5 fruit fly cellular contexts compared by ENCODE assay signal in the genomic region with DNA sequence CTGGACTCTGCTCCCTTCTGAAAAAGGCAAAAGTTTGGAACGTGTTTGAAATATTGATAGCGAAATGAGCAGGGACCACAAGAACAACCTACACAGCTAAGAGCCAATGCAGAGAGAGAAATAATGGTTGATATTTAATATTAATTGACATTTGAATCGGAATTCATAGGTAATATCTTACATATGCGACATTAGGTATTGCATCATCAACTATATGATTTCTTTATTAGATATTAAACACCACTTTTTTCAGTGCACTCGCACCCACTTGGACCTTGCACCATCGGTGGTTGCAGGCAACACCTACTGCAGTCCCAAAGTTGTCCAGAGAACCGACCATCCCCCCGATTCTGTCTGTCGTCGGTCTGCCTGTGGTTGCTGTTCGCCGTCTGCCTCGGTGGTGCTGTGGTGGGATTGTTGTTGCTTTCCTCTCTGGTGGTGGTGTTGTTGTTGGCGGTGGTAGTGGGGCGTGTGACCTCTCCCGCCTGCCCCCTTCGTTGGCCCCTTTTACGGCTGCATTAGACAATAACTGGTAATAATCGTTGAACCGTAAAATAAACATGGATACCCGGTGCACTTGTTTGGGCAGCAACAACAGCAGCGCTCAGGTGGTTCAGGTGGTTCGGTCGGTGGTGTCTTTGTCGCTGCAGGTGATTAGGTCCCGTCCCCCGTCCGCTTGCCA.
TF ChIP-seq lines count a peak whose summit lies in the region.

No protein-coding gene starts in this region.

- no peak for TF ChIP-seq CTCF in whole organism, embryonic (GFP tag; optimal IDR thresholded peaks at IDR 0.05; lab: Kevin White, UChicago)

TF ChIP-seq in whole organism, adult, 20 proteins besides CTCF, POLR2A, EP300 and RAD21:
- TF ChIP-seq kay (GFP tag; lab: Kevin White, UChicago; ENCODE audit: borderline replicate concordance) (no peak), CG5204 (GFP tag; optimal IDR thresholded peaks at IDR 0.05; lab: Kevin White, UChicago) (peak; percentile 30)

TF ChIP-seq in whole organism, embryonic, 481 proteins besides CTCF, POLR2A, EP300 and RAD21 (continues in another document):
- TF ChIP-seq ara (GFP tag; IDR thresholded peaks at IDR 0.05; lab: Robert Waterston, UW) (peak; percentile 87), mld (GFP tag; IDR thresholded peaks at IDR 0.05; lab: Robert Waterston, UW; ENCODE audit: partially characterized antibody) (no peak), Ada2b (GFP tag; IDR thresholded peaks at IDR 0.05; lab: Robert Waterston, UW) (peak; percentile 56; the same call in 1 of the 2 replicates), HmgZ (tag; optimal IDR thresholded peaks at IDR 0.05; lab: Kevin White, UChicago) (no peak), dimm (GFP tag; IDR thresholded peaks at IDR 0.05; lab: Robert Waterston, UW) (peak; percentile 11; the same call in 1 of the 2 replicates), nom (GFP tag; optimal IDR thresholded peaks at IDR 0.05; lab: Kevin White, UChicago) (peak; percentile 45), CG32532 (GFP tag; IDR thresholded peaks at IDR 0.05; lab: Robert Waterston, UW) (peak; percentile 40), CG6654 (GFP tag; optimal IDR thresholded peaks at IDR 0.05; lab: Kevin White, UChicago) (no peak), HLHmδ (GFP tag; optimal IDR thresholded peaks at IDR 0.05; lab: Kevin White, UChicago) (no peak), vfl (GFP tag; optimal IDR thresholded peaks at IDR 0.05; lab: Kevin White, UChicago) (no peak), D (optimal IDR thresholded peaks at IDR 0.05; lab: Kevin White, UChicago) (peak; percentile 14), D (GFP tag; optimal IDR thresholded peaks at IDR 0.05; lab: Kevin White, UChicago) (peak; percentile 68), CG4360 (GFP tag; IDR thresholded peaks at IDR 0.05; lab: Robert Waterston, UW) (peak; percentile 92), Eip74EF (GFP tag; optimal IDR thresholded peaks at IDR 0.05; lab: Kevin White, UChicago) (peak in 1 of 2 experiments; percentile 21), CG8089 (GFP tag; optimal IDR thresholded peaks at IDR 0.05; lab: Kevin White, UChicago) (peak; percentile 11), wek (GFP tag; optimal IDR thresholded peaks at IDR 0.05; lab: Kevin White, UChicago) (no peak), pita (GFP tag; optimal IDR thresholded peaks at IDR 0.05; lab: Kevin White, UChicago) (no peak), CG3163 (GFP tag; optimal IDR thresholded peaks at IDR 0.05; lab: Kevin White, UChicago) (no peak), kah (GFP tag; optimal IDR thresholded peaks at IDR 0.05; lab: Kevin White, UChicago) (peak; percentile 21), BtbVII (GFP tag; optimal IDR thresholded peaks at IDR 0.05; lab: Kevin White, UChicago) (peak; percentile 21)

TF ChIP-seq in whole organism, prepupa, 60 proteins besides CTCF, POLR2A, EP300 and RAD21 (continues in another document):
- peak; percentile 52 for TF ChIP-seq CG10669 (GFP tag; optimal IDR thresholded peaks at IDR 0.05; lab: Kevin White, UChicago)
- TF ChIP-seq salr (GFP tag; optimal IDR thresholded peaks at IDR 0.05; lab: Kevin White, UChicago), result peak; percentile 8 to 63
- TF ChIP-seq Met (GFP tag; optimal IDR thresholded peaks at IDR 0.05; lab: Kevin White, UChicago), result peak; percentile 84
- TF ChIP-seq CG1621 (tag; optimal IDR thresholded peaks at IDR 0.05; lab: Kevin White, UChicago), result peak; percentile 63
- TF ChIP-seq lz (GFP tag; optimal IDR thresholded peaks at IDR 0.05; lab: Kevin White, UChicago), result peak; percentile 75
- TF ChIP-seq fd59A (GFP tag; optimal IDR thresholded peaks at IDR 0.05; lab: Kevin White, UChicago), result peak; percentile 50
- peak; percentile 92 for TF ChIP-seq CG15336 (GFP tag; IDR thresholded peaks at IDR 0.05; lab: Robert Waterston, UW)
- peak; percentile 67 for TF ChIP-seq pdm3 (GFP tag; optimal IDR thresholded peaks at IDR 0.05; lab: Kevin White, UChicago)
- TF ChIP-seq CG3032 (tag; optimal IDR thresholded peaks at IDR 0.05; lab: Kevin White, UChicago), result peak; percentile 61
- TF ChIP-seq CG11762 (GFP tag; optimal IDR thresholded peaks at IDR 0.05; lab: Kevin White, UChicago; ENCODE audit: insufficient read depth), result peak; percentile 30
- TF ChIP-seq svp (GFP tag; lab: Kevin White, UChicago), result peak; percentile 91
- TF ChIP-seq eg (GFP tag; IDR thresholded peaks at IDR 0.05; lab: Robert Waterston, UW), result peak; percentile 95
- peak; percentile 93 for TF ChIP-seq CG8119 (GFP tag; IDR thresholded peaks at IDR 0.05; lab: Robert Waterston, UW)
- peak; percentile 68 for TF ChIP-seq CG4318 (GFP tag; optimal IDR thresholded peaks at IDR 0.05; lab: Kevin White, UChicago)
- TF ChIP-seq spab (GFP tag; optimal IDR thresholded peaks at IDR 0.05; lab: Kevin White, UChicago), result peak; percentile 65
- no peak for TF ChIP-seq CG8319 (GFP tag; optimal IDR thresholded peaks at IDR 0.05; lab: Kevin White, UChicago)
- TF ChIP-seq CG11902 (GFP tag; optimal IDR thresholded peaks at IDR 0.05; lab: Kevin White, UChicago), result no peak
- TF ChIP-seq acj6 (GFP tag; optimal IDR thresholded peaks at IDR 0.05; lab: Kevin White, UChicago), result peak; percentile 55
- TF ChIP-seq CG10631 (GFP tag; optimal IDR thresholded peaks at IDR 0.05; lab: Kevin White, UChicago), result peak; percentile 69
- peak; percentile 77 for TF ChIP-seq dsx (GFP tag; optimal IDR thresholded peaks at IDR 0.05; lab: Kevin White, UChicago; ENCODE audit: poor library complexity, severe bottlenecking)

TF ChIP-seq in whole organism, pupa, 21 proteins besides CTCF, POLR2A, EP300 and RAD21:
- TF ChIP-seq EcR (GFP tag; optimal IDR thresholded peaks at IDR 0.05; lab: Kevin White, UChicago) (no peak), Pif1A (GFP tag; optimal IDR thresholded peaks at IDR 0.05; lab: Kevin White, UChicago) (peak; percentile 84), CG32121 (GFP tag; IDR thresholded peaks at IDR 0.05; lab: Robert Waterston, UW) (peak; percentile 91), Ets98B (GFP tag; IDR thresholded peaks at IDR 0.05; lab: Robert Waterston, UW) (peak; percentile 93), fd96Ca (GFP tag; IDR thresholded peaks at IDR 0.05; lab: Robert Waterston, UW) (peak; percentile 89), CG8301 (tag; optimal IDR thresholded peaks at IDR 0.05; lab: Kevin White, UChicago) (peak; percentile 88), CG14655 (GFP tag; optimal IDR thresholded peaks at IDR 0.05; lab: Kevin White, UChicago) (peak; percentile 91), gl (tag; optimal IDR thresholded peaks at IDR 0.05; lab: Kevin White, UChicago) (peak; percentile 59), Snoo (tag; optimal IDR thresholded peaks at IDR 0.05; lab: Kevin White, UChicago) (peak; percentile 69), CG12605 (GFP tag; IDR thresholded peaks at IDR 0.05; lab: Robert Waterston, UW) (peak; percentile 92), Pif1B (GFP tag; optimal IDR thresholded peaks at IDR 0.05; lab: Kevin White, UChicago) (peak; percentile 79), CG15710 (tag; optimal IDR thresholded peaks at IDR 0.05; lab: Kevin White, UChicago) (peak; percentile 71), CG4496 (GFP tag; IDR thresholded peaks at IDR 0.05; lab: Robert Waterston, UW) (peak; percentile 95), CG17806 (tag; optimal IDR thresholded peaks at IDR 0.05; lab: Kevin White, UChicago) (peak; percentile 69), CG8159 (tag; optimal IDR thresholded peaks at IDR 0.05; lab: Kevin White, UChicago) (peak; percentile 63), rn (GFP tag; IDR thresholded peaks at IDR 0.05; lab: Robert Waterston, UW) (peak; percentile 82), CG10348 (GFP tag; IDR thresholded peaks at IDR 0.05; lab: Robert Waterston, UW) (no peak), CG13204 (GFP tag; optimal IDR thresholded peaks at IDR 0.05; lab: Kevin White, UChicago) (peak; percentile 43), D1 (tag; optimal IDR thresholded peaks at IDR 0.05; lab: Kevin White, UChicago) (no peak), CG9948 (tag; optimal IDR thresholded peaks at IDR 0.05; lab: Kevin White, UChicago) (peak; percentile 68), CG34367 (tag; optimal IDR thresholded peaks at IDR 0.05; lab: Kevin White, UChicago) (peak; percentile 67)
TF ChIP-seq in whole organism, pupa: peak in this region for 18.

TF ChIP-seq in whole organism, wandering third instar larva, 38 proteins besides CTCF, POLR2A, EP300 and RAD21 (continues in another document):
- peak; percentile 39 for TF ChIP-seq sv (GFP tag; optimal IDR thresholded peaks at IDR 0.05; lab: Kevin White, UChicago)
- TF ChIP-seq woc (GFP tag; optimal IDR thresholded peaks at IDR 0.05; lab: Kevin White, UChicago), result peak; percentile 63
- TF ChIP-seq GATAd (GFP tag; optimal IDR thresholded peaks at IDR 0.05; lab: Kevin White, UChicago), result no peak
- peak; percentile 83 for TF ChIP-seq Hnf4 (GFP tag; optimal IDR thresholded peaks at IDR 0.05; lab: Kevin White, UChicago)
- peak in 1 of 2 experiments; percentile 71 for TF ChIP-seq foxo (GFP tag; optimal IDR thresholded peaks at IDR 0.05; lab: Kevin White, UChicago)
- TF ChIP-seq lola (GFP tag; optimal IDR thresholded peaks at IDR 0.05; lab: Kevin White, UChicago), result no peak
- peak; percentile 72 for TF ChIP-seq ey (GFP tag; optimal IDR thresholded peaks at IDR 0.05; lab: Kevin White, UChicago)
- peak; percentile 70 for TF ChIP-seq psq (GFP tag; optimal IDR thresholded peaks at IDR 0.05; lab: Kevin White, UChicago)
- peak; percentile 83 for TF ChIP-seq h (GFP tag; optimal IDR thresholded peaks at IDR 0.05; lab: Kevin White, UChicago)
- TF ChIP-seq tai (GFP tag; optimal IDR thresholded peaks at IDR 0.05; lab: Kevin White, UChicago), result peak; percentile 4
- peak; percentile 32 for TF ChIP-seq CG9705 (GFP tag; optimal IDR thresholded peaks at IDR 0.05; lab: Kevin White, UChicago)
- no peak for TF ChIP-seq sage (GFP tag; optimal IDR thresholded peaks at IDR 0.05; lab: Kevin White, UChicago)
- no peak for TF ChIP-seq Hr83 (GFP tag; optimal IDR thresholded peaks at IDR 0.05; lab: Kevin White, UChicago; ENCODE audit: poor library complexity, severe bottlenecking)
- TF ChIP-seq jim (GFP tag; optimal IDR thresholded peaks at IDR 0.05; lab: Kevin White, UChicago), result no peak
- TF ChIP-seq rgr (GFP tag; optimal IDR thresholded peaks at IDR 0.05; lab: Kevin White, UChicago), result peak; percentile 75
- no peak for TF ChIP-seq Hr78 (GFP tag; optimal IDR thresholded peaks at IDR 0.05; lab: Kevin White, UChicago)
- no peak for TF ChIP-seq dl (GFP tag; optimal IDR thresholded peaks at IDR 0.05; lab: Kevin White, UChicago; ENCODE audit: insufficient read depth in 1 of 2, partially characterized antibody in 2 of 2)
- no peak for TF ChIP-seq Abd-B (GFP tag; optimal IDR thresholded peaks at IDR 0.05; lab: Kevin White, UChicago)
- peak; percentile 75 for TF ChIP-seq OdsH (GFP tag; optimal IDR thresholded peaks at IDR 0.05; lab: Kevin White, UChicago)
- peak; percentile 57 for TF ChIP-seq CG32264 (GFP tag; optimal IDR thresholded peaks at IDR 0.05; lab: Kevin White, UChicago)
- TF ChIP-seq Jra (GFP tag; optimal IDR thresholded peaks at IDR 0.05; lab: Kevin White, UChicago), result peak; percentile 65
- TF ChIP-seq N (GFP tag; optimal IDR thresholded peaks at IDR 0.05; lab: Kevin White, UChicago), result no peak
- TF ChIP-seq dsf (GFP tag; optimal IDR thresholded peaks at IDR 0.05; lab: Kevin White, UChicago; ENCODE audit: borderline replicate concordance), result peak; percentile 25
- TF ChIP-seq Mio (GFP tag; optimal IDR thresholded peaks at IDR 0.05; lab: Kevin White, UChicago), result no peak
- TF ChIP-seq Dif (GFP tag; optimal IDR thresholded peaks at IDR 0.05; lab: Kevin White, UChicago; ENCODE audit: partially characterized antibody), result no peak
